Fruit fly (Drosophila melanogaster) whole organism, embryonic: ENCODE data around the gene CG42540.

Source experiments
- B-H1 ChIP-seq: fragments of 200-800 bp; sonication (Bioruptor generic); IDR thresholded peaks from 3 replicates; pipeline ENCODE4 v1.3.6; 2022; ENCODE audit warnings: missing biosample characterization, missing genetic modification characterization
- Bgb ChIP-seq: fragments of 200-800 bp; sonication (Bioruptor generic); IDR thresholded peaks from 2 replicates; pipeline ENCODE4 v1.3.6; 2022; ENCODE audit warnings: missing biosample characterization, missing genetic modification characterization; ENCODE audit not compliant: partially characterized antibody
- CG1024 ChIP-seq: fragments of 200-800 bp; sonication (Bioruptor generic); IDR thresholded peaks from 2 replicates; pipeline ENCODE4 v1.3.6; 2022; ENCODE audit warnings: missing biosample characterization, missing genetic modification characterization
- CG11560 ChIP-seq: fragments of 200-800 bp; sonication (Bioruptor generic); IDR thresholded peaks from 3 replicates; pipeline ENCODE4 v1.3.6; 2022; ENCODE audit warnings: missing biosample characterization, missing genetic modification characterization
- CG12071 ChIP-seq: fragments of 200-800 bp; sonication (Bioruptor generic); optimal IDR thresholded peaks from 3 replicates; lab custom pipeline; 2018; ENCODE audit warnings: missing biosample characterization, mild to moderate bottlenecking, missing genetic modification characterization
- CG12299 ChIP-seq: fragments of 200-800 bp; sonication (Bioruptor generic); optimal IDR thresholded peaks from 2 replicates; lab custom pipeline; 2018; ENCODE audit warnings: missing biosample characterization, mild to moderate bottlenecking, missing genetic modification characterization
- CG14441 ChIP-seq: fragments of 200-800 bp; sonication (Bioruptor generic); IDR thresholded peaks from 2 replicates; pipeline ENCODE4 v1.3.6; 2022; ENCODE audit warnings: missing biosample characterization, missing genetic modification characterization
- CG15269 ChIP-seq: fragments of 200-800 bp; sonication (Bioruptor generic); optimal IDR thresholded peaks from 2 replicates; lab custom pipeline; 2018; ENCODE audit warnings: missing biosample characterization, mild to moderate bottlenecking, missing genetic modification characterization, moderate library complexity
- CG1647 ChIP-seq: fragments of 200-800 bp; sonication (Bioruptor generic); optimal IDR thresholded peaks from 3 replicates; lab custom pipeline; 2016; ENCODE audit warnings: missing biosample characterization, missing genetic modification characterization
- CG16813 ChIP-seq: fragments of 200-800 bp; sonication (Bioruptor generic); IDR thresholded peaks from 3 replicates; pipeline ENCODE4 v1.3.6; 2022; ENCODE audit warnings: missing biosample characterization, missing genetic modification characterization; ENCODE audit not compliant: partially characterized antibody
- CG17328 ChIP-seq: fragments of 200-800 bp; sonication (Bioruptor generic); IDR thresholded peaks from 2 replicates; pipeline ENCODE4 v1.3.6; 2022; ENCODE audit warnings: missing biosample characterization, missing genetic modification characterization
- CG17385 ChIP-seq: fragments of 200-800 bp; sonication (Bioruptor generic); optimal IDR thresholded peaks from 3 replicates; lab custom pipeline; 2018; ENCODE audit warnings: missing biosample characterization, mild to moderate bottlenecking, missing genetic modification characterization
- CG17612 ChIP-seq: fragments of 200-800 bp; sonication (Bioruptor generic); IDR thresholded peaks from 2 replicates; pipeline ENCODE4 v1.3.6; 2022; ENCODE audit warnings: missing biosample characterization, missing genetic modification characterization
- CG17829 ChIP-seq: fragments of 200-800 bp; optimal IDR thresholded peaks from 2 replicates; lab custom pipeline; 2019; ENCODE audit warnings: missing biosample characterization, mild to moderate bottlenecking, missing genetic modification characterization, moderate library complexity
- CG1792 ChIP-seq: fragments of 200-800 bp; sonication (Bioruptor generic); optimal IDR thresholded peaks from 2 replicates; lab custom pipeline; 2016; ENCODE audit warnings: missing biosample characterization, missing genetic modification characterization
- CG3065 ChIP-seq: fragments of 200-800 bp; sonication (Bioruptor generic); optimal IDR thresholded peaks from 2 replicates; lab custom pipeline; 2016; ENCODE audit warnings: missing biosample characterization, missing genetic modification characterization
- CG31441 ChIP-seq: fragments of 200-800 bp; sonication (Bioruptor generic); IDR thresholded peaks from 2 replicates; pipeline ENCODE4 v1.3.6; 2022; ENCODE audit warnings: missing biosample characterization, missing genetic modification characterization
- CG32767 ChIP-seq: fragments of 200-800 bp; sonication (Bioruptor generic); IDR thresholded peaks from 2 replicates; pipeline ENCODE4 v1.3.6; 2022; ENCODE audit warnings: missing biosample characterization, missing genetic modification characterization
- CG33213 ChIP-seq: fragments of 200-800 bp; sonication (Bioruptor generic); optimal IDR thresholded peaks from 3 replicates; lab custom pipeline; 2016; ENCODE audit warnings: missing biosample characterization, missing genetic modification characterization
- CG3407 ChIP-seq: fragments of 200-800 bp; sonication (Bioruptor generic); optimal IDR thresholded peaks from 2 replicates; lab custom pipeline; 2018; ENCODE audit warnings: missing biosample characterization, mild to moderate bottlenecking, missing genetic modification characterization
- CG6272 ChIP-seq: fragments of 200-800 bp; sonication (Bioruptor generic); IDR thresholded peaks from 2 replicates; pipeline ENCODE4 v1.3.6; 2022; ENCODE audit warnings: missing biosample characterization, missing genetic modification characterization
- CG7786 ChIP-seq: fragments of 200-800 bp; sonication (Bioruptor generic); optimal IDR thresholded peaks from 2 replicates; lab custom pipeline; 2016; ENCODE audit warnings: missing biosample characterization, missing genetic modification characterization
- CG7987 ChIP-seq: fragments of 200-800 bp; sonication (Bioruptor generic); optimal IDR thresholded peaks from 2 replicates; lab custom pipeline; 2018; ENCODE audit warnings: missing biosample characterization, mild to moderate bottlenecking, missing genetic modification characterization, moderate library complexity
- CG9727 ChIP-seq: fragments of 200-800 bp; sonication (Bioruptor generic); optimal IDR thresholded peaks from 3 replicates; lab custom pipeline; 2017; ENCODE audit warnings: missing biosample characterization, mild to moderate bottlenecking, missing genetic modification characterization
- CrebB ChIP-seq: fragments of 200-800 bp; sonication (Bioruptor generic); optimal IDR thresholded peaks from 3 replicates; lab custom pipeline; 2018; ENCODE audit warnings: missing biosample characterization, mild to moderate bottlenecking, missing genetic modification characterization
- Deaf1 ChIP-seq: fragments of 200-800 bp; optimal IDR thresholded peaks from 3 replicates; lab custom pipeline; 2019; ENCODE audit warnings: missing biosample characterization, mild to moderate bottlenecking, missing genetic modification characterization, moderate library complexity
- Dll ChIP-seq: fragments of 200-800 bp; sonication (Bioruptor generic); IDR thresholded peaks from 4 replicates; pipeline ENCODE4 v1.3.6; 2022; ENCODE audit warnings: missing biosample characterization, missing genetic modification characterization; ENCODE audit not compliant: partially characterized antibody
- Doc2 ChIP-seq: fragments of 200-800 bp; sonication (Bioruptor generic); IDR thresholded peaks from 2 replicates; pipeline ENCODE4 v1.3.6; 2022; ENCODE audit warnings: missing biosample characterization, missing genetic modification characterization
- Fer3 ChIP-seq: fragments of 200-800 bp; sonication (Bioruptor generic); optimal IDR thresholded peaks from 2 replicates; lab custom pipeline; 2018; ENCODE audit warnings: missing biosample characterization, mild to moderate bottlenecking, missing genetic modification characterization, moderate library complexity
- Gug ChIP-seq: fragments of 200-800 bp; sonication (Bioruptor generic); IDR thresholded peaks from 4 replicates; pipeline ENCODE4 v1.3.6; 2022; ENCODE audit warnings: missing biosample characterization, missing genetic modification characterization
- MBD-R2 ChIP-seq: fragments of 200-800 bp; sonication (Bioruptor generic); IDR thresholded peaks from 2 replicates; pipeline ENCODE4 v1.3.6; 2022; ENCODE audit warnings: missing biosample characterization, missing genetic modification characterization
- Meics ChIP-seq: fragments of 200-800 bp; sonication (Bioruptor generic); optimal IDR thresholded peaks from 2 replicates; lab custom pipeline; 2017; ENCODE audit warnings: missing biosample characterization, mild to moderate bottlenecking, missing genetic modification characterization
- Nf-YC ChIP-seq: fragments of 200-800 bp; optimal IDR thresholded peaks from 3 replicates; lab custom pipeline; 2019; ENCODE audit warnings: missing biosample characterization, mild to moderate bottlenecking, missing genetic modification characterization, moderate library complexity
- Sin3A ChIP-seq: fragments of >200 bp; optimal IDR thresholded peaks from 2 replicates; lab custom pipeline; 2018
- Taf1 ChIP-seq: fragments of 200-800 bp; sonication (Bioruptor generic); IDR thresholded peaks from 2 replicates; pipeline ENCODE4 v1.3.6; 2022; ENCODE audit warnings: missing biosample characterization, missing genetic modification characterization
- al ChIP-seq: fragments of 200-800 bp; sonication (Bioruptor generic); IDR thresholded peaks from 2 replicates; pipeline ENCODE4 v1.3.6; 2022; ENCODE audit warnings: missing biosample characterization, missing genetic modification characterization
- ash1 ChIP-seq: fragments of 200-800 bp; sonication (Bioruptor generic); optimal IDR thresholded peaks from 2 replicates; lab custom pipeline; 2018; ENCODE audit warnings: missing biosample characterization, mild to moderate bottlenecking, missing genetic modification characterization
- crp ChIP-seq, 2 experiments: fragments of 200-800 bp; sonication (Bioruptor generic); optimal IDR thresholded peaks; 2 replicates in 1 of 2; 3 replicates in 1 of 2; lab custom pipeline; 2017; ENCODE audit warnings: missing biosample characterization in 2 of 2, missing genetic modification characterization in 2 of 2, mild to moderate bottlenecking in 1 of 2, moderate library complexity in 1 of 2
- dm ChIP-seq: fragments of 200-800 bp; sonication (Bioruptor generic); optimal IDR thresholded peaks from 3 replicates; lab custom pipeline; 2016; ENCODE audit warnings: missing biosample characterization, missing genetic modification characterization
- dpn ChIP-seq, 2 experiments: fragments of 200-800 bp; sonication (Bioruptor generic); optimal IDR thresholded peaks; 3 replicates each; lab custom pipeline; 2016; ENCODE audit warnings: missing biosample characterization in 2 of 2, missing genetic modification characterization in 2 of 2
- en ChIP-seq: fragments of 200-800 bp; sonication (Bioruptor generic); optimal IDR thresholded peaks from 2 replicates; lab custom pipeline; 2016; ENCODE audit warnings: missing biosample characterization, missing genetic modification characterization
- fu2 ChIP-seq: fragments of 200-800 bp; sonication (Bioruptor generic); optimal IDR thresholded peaks from 2 replicates; lab custom pipeline; 2016; ENCODE audit warnings: missing biosample characterization, missing genetic modification characterization
- gce ChIP-seq: fragments of 200-800 bp; sonication (Bioruptor generic); IDR thresholded peaks from 3 replicates; pipeline ENCODE4 v1.3.6; 2022; ENCODE audit warnings: missing biosample characterization, missing genetic modification characterization
- gsb ChIP-seq: fragments of 200-800 bp; sonication (Bioruptor generic); IDR thresholded peaks from 2 replicates; pipeline ENCODE4 v1.3.6; 2022; ENCODE audit warnings: missing biosample characterization, missing genetic modification characterization
- insv ChIP-seq, 2 experiments: fragments of 200-800 bp; sonication (Bioruptor generic); optimal IDR thresholded peaks; 3 replicates each; lab custom pipeline; 2016 to 2018; ENCODE audit warnings: missing biosample characterization in 2 of 2, missing genetic modification characterization in 2 of 2
- jing ChIP-seq: fragments of 200-800 bp; sonication (Bioruptor generic); optimal IDR thresholded peaks from 2 replicates; lab custom pipeline; 2018; ENCODE audit warnings: missing biosample characterization, mild to moderate bottlenecking, missing genetic modification characterization
- lab ChIP-seq: fragments of 200-800 bp; sonication (Bioruptor generic); optimal IDR thresholded peaks from 3 replicates; lab custom pipeline; 2017; ENCODE audit warnings: missing biosample characterization, missing genetic modification characterization, mild to moderate bottlenecking, moderate library complexity, missing genetic modification reagents
- odd ChIP-seq: fragments of 200-800 bp; sonication (Bioruptor generic); optimal IDR thresholded peaks from 2 replicates; lab custom pipeline; 2017; ENCODE audit warnings: missing biosample characterization, mild to moderate bottlenecking, missing genetic modification characterization
- pb ChIP-seq: fragments of 200-800 bp; sonication (Bioruptor generic); optimal IDR thresholded peaks from 3 replicates; lab custom pipeline; 2016; ENCODE audit warnings: missing biosample characterization, missing genetic modification characterization
- salm ChIP-seq: fragments of 200-800 bp; sonication (Bioruptor generic); optimal IDR thresholded peaks from 2 replicates; lab custom pipeline; 2018; ENCODE audit warnings: missing biosample characterization, mild to moderate bottlenecking, missing genetic modification characterization
- sens-2 ChIP-seq: fragments of 200-800 bp; sonication (Bioruptor generic); IDR thresholded peaks from 2 replicates; pipeline ENCODE4 v1.3.6; 2022; ENCODE audit warnings: missing biosample characterization, missing genetic modification characterization
- sima ChIP-seq: fragments of 200-800 bp; sonication (Bioruptor generic); optimal IDR thresholded peaks from 2 replicates; lab custom pipeline; 2016; ENCODE audit warnings: missing biosample characterization, missing genetic modification characterization
- zen2 ChIP-seq: fragments of 200-800 bp; sonication (Bioruptor generic); IDR thresholded peaks from 3 replicates; pipeline ENCODE4 v1.3.6; 2022; ENCODE audit warnings: missing biosample characterization, missing genetic modification characterization; ENCODE audit not compliant: partially characterized antibody

Gene CG42540

dm6 chr3L:4521809-4522208 lies 34.1 kb upstream of the CG42540 start (continued):
- TF ChIP-seq MBD-R2 (no peak), odd (GFP tag; lab: Kevin White, UChicago) (peak; percentile 47), CG12071 (peak; percentile 62), Doc2 (GFP tag; lab: Robert Waterston, UW) (no peak), CrebB (tag; lab: Kevin White, UChicago) (no peak), CG1024 (GFP tag; lab: Robert Waterston, UW) (no peak), ash1 (GFP tag; lab: Kevin White, UChicago) (no peak), Meics (GFP tag; lab: Kevin White, UChicago) (peak; percentile 71), insv (GFP tag; optimal IDR thresholded peaks at IDR 0.05; lab: Kevin White, UChicago) (no peak), CG17829 (tag; lab: Kevin White, UChicago) (no peak), CG9727 (GFP tag; lab: Kevin White, UChicago) (no peak), CG32767 (GFP tag; lab: Robert Waterston, UW) (no peak), gce (GFP tag; lab: Robert Waterston, UW) (no peak), CG31441 (GFP tag; lab: Robert Waterston, UW) (no peak), dpn (GFP tag; optimal IDR thresholded peaks at IDR 0.05; lab: Kevin White, UChicago) (peak in 1 of 2 experiments; percentile 64), crp (GFP tag; optimal IDR thresholded peaks at IDR 0.05; lab: Kevin White, UChicago) (no peak), CG14441 (GFP tag; lab: Robert Waterston, UW) (peak; percentile 34; the same call in 1 of the 2 replicates), Dll (no peak), CG1792 (no peak), dm (GFP tag; lab: Kevin White, UChicago) (no peak), B-H1 (no peak; the same call in 2 of the 3 replicates), pb (GFP tag; lab: Kevin White, UChicago) (no peak), Taf1 (GFP tag; lab: Robert Waterston, UW) (no peak), CG33213 (GFP tag; lab: Kevin White, UChicago) (peak; percentile 31), Sin3A (no peak), sima (GFP tag; lab: Kevin White, UChicago) (no peak), CG3065 (GFP tag; lab: Kevin White, UChicago) (no peak), CG17385 (GFP tag; lab: Kevin White, UChicago) (no peak), en (GFP tag; lab: Kevin White, UChicago) (no peak), CG12299 (no peak), CG16813 (GFP tag; lab: Robert Waterston, UW) (no peak), CG1647 (GFP tag; lab: Kevin White, UChicago) (no peak), CG3407 (no peak), CG17612 (no peak), CG7987 (GFP tag; lab: Kevin White, UChicago) (peak; percentile 70), CG7786 (GFP tag; lab: Kevin White, UChicago) (no peak), al (GFP tag; lab: Robert Waterston, UW) (no peak), gsb (GFP tag; lab: Robert Waterston, UW) (peak; percentile 66), Nf-YC (no peak), Gug (GFP tag; lab: Robert Waterston, UW) (no peak), fu2 (GFP tag; lab: Kevin White, UChicago) (no peak), Deaf1 (tag; lab: Kevin White, UChicago) (no peak), sens-2 (GFP tag; lab: Robert Waterston, UW) (no peak), CG17328 (GFP tag; lab: Robert Waterston, UW) (0 out of 2 replicates have a peak, but pooled peaks have one; percentile 16), salm (tag; lab: Kevin White, UChicago) (no peak), lab (GFP tag; lab: Kevin White, UChicago) (peak; percentile 83), CG6272 (GFP tag; lab: Robert Waterston, UW) (no peak), CG11560 (no peak), CG15269 (tag; lab: Kevin White, UChicago) (peak; percentile 27), Bgb (GFP tag; lab: Robert Waterston, UW) (no peak), Fer3 (tag; lab: Kevin White, UChicago) (peak; percentile 62), jing (GFP tag; lab: Kevin White, UChicago) (no peak), zen2 (GFP tag; lab: Robert Waterston, UW) (no peak)
